Fruit fly (Drosophila melanogaster): ENCODE results near the gene sosie.

DNA sequence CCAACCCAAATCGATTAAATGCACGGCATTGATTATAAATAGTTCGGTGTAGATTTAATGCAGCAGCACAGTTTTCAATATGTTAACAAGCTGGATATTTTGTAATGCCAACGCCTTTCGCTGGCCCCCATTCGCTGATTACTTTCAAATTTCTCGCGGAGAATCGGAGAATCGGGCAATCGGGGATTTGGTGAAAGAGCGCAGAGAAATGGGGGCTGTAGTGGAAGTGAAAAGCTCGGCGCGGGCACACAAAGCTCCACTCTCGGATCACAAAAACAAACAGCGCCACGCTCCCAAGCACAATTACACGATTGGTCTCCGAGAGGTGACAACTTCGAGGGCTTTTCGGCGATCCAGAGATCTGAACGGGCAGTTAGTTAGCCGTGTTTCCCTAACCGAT, 7.9 kb downstream of the sosie start, which contains the start of gene Esp:
- TF ChIP-seq CTCF (optimal IDR thresholded peaks at IDR 0.05) (no peak), CG8478 (optimal IDR thresholded peaks at IDR 0.05) (no peak)
